Fruit fly (Drosophila melanogaster) whole organism, embryonic: Measurements from ENCODE around the gene CG42876.

Experiments used
- Awh ChIP-seq: fragments of 200-800 bp; sonication (Bioruptor generic); IDR thresholded peaks from 2 replicates; pipeline ENCODE4, ENCODE4 v1.3.6; 2022; ENCODE audit warnings: missing biosample characterization, missing genetic modification characterization
- BEAF-32 ChIP-seq: fragments of 200-800 bp; sonication (Bioruptor generic); optimal IDR thresholded peaks from 3 replicates; lab custom pipeline; 2017; ENCODE audit warnings: missing biosample characterization, missing genetic modification characterization, mild to moderate bottlenecking, moderate library complexity, missing genetic modification reagents
- Bdp1 ChIP-seq: fragments of 200-800 bp; sonication (Bioruptor generic); optimal IDR thresholded peaks from 3 replicates; lab custom pipeline; 2016; ENCODE audit warnings: missing biosample characterization, missing genetic modification characterization
- CG10147 ChIP-seq: fragments of 200-800 bp; sonication (Bioruptor generic); optimal IDR thresholded peaks from 2 replicates; lab custom pipeline; 2019; ENCODE audit warnings: missing biosample characterization, mild to moderate bottlenecking, missing genetic modification characterization, moderate library complexity
- CG10462 ChIP-seq: fragments of 200-800 bp; sonication (Bioruptor generic); optimal IDR thresholded peaks from 2 replicates; lab custom pipeline; 2016; ENCODE audit warnings: missing biosample characterization, missing genetic modification characterization
- CG13894 ChIP-seq: fragments of 200-800 bp; sonication (Bioruptor generic); optimal IDR thresholded peaks from 3 replicates; lab custom pipeline; 2018; ENCODE audit warnings: missing biosample characterization, mild to moderate bottlenecking, missing genetic modification characterization, moderate library complexity
- CG17186 ChIP-seq: fragments of 200-800 bp; sonication (Bioruptor generic); optimal IDR thresholded peaks from 3 replicates; lab custom pipeline; 2017; ENCODE audit warnings: missing biosample characterization, missing genetic modification reagents, missing genetic modification characterization
- CG17912 ChIP-seq: fragments of 200-800 bp; sonication (Bioruptor generic); optimal IDR thresholded peaks from 2 replicates; lab custom pipeline; 2018; ENCODE audit warnings: missing biosample characterization, mild to moderate bottlenecking, missing genetic modification characterization
- CG2712 ChIP-seq: fragments of 200-800 bp; optimal IDR thresholded peaks from 3 replicates; lab custom pipeline; 2019; ENCODE audit warnings: missing biosample characterization, mild to moderate bottlenecking, missing genetic modification characterization, moderate library complexity
- CG3163 ChIP-seq: fragments of 200-800 bp; sonication (Bioruptor generic); optimal IDR thresholded peaks from 3 replicates; lab custom pipeline; 2016; ENCODE audit warnings: missing biosample characterization, missing genetic modification characterization
- CG3281 ChIP-seq: fragments of 200-800 bp; sonication (Bioruptor generic); optimal IDR thresholded peaks from 3 replicates; lab custom pipeline; 2017; ENCODE audit warnings: missing biosample characterization, mild to moderate bottlenecking, missing genetic modification characterization
- CG33557 ChIP-seq: fragments of 200-800 bp; sonication (Bioruptor generic); optimal IDR thresholded peaks from 2 replicates; lab custom pipeline; 2019; ENCODE audit warnings: missing biosample characterization, mild to moderate bottlenecking, missing genetic modification characterization, moderate library complexity
- CG34224 ChIP-seq: fragments of 200-800 bp; sonication (Bioruptor generic); IDR thresholded peaks from 3 replicates; pipeline ENCODE4 v1.3.6; 2022; ENCODE audit warnings: missing biosample characterization, missing genetic modification characterization; ENCODE audit not compliant: partially characterized antibody
- CG4360 ChIP-seq: fragments of 200-800 bp; sonication (Bioruptor generic); IDR thresholded peaks from 2 replicates; pipeline ENCODE4 v1.3.6; 2022; ENCODE audit warnings: missing biosample characterization, missing genetic modification characterization
- CG4617 ChIP-seq: fragments of 200-800 bp; sonication (Bioruptor generic); optimal IDR thresholded peaks from 3 replicates; lab custom pipeline; 2016; ENCODE audit warnings: missing biosample characterization, missing genetic modification characterization, borderline replicate concordance
- CG4707 ChIP-seq: fragments of 200-800 bp; sonication (Bioruptor generic); optimal IDR thresholded peaks from 2 replicates; lab custom pipeline; 2018; ENCODE audit warnings: missing biosample characterization, mild to moderate bottlenecking, missing genetic modification characterization, moderate library complexity
- CG6813 ChIP-seq: fragments of 200-800 bp; sonication (Bioruptor generic); optimal IDR thresholded peaks from 2 replicates; lab custom pipeline; 2017; ENCODE audit warnings: missing biosample characterization, missing genetic modification characterization, mild to moderate bottlenecking, moderate library complexity, missing genetic modification reagents
- CG7839 ChIP-seq: fragments of 200-800 bp; sonication (Bioruptor generic); optimal IDR thresholded peaks from 3 replicates; lab custom pipeline; 2018; ENCODE audit warnings: missing biosample characterization, mild to moderate bottlenecking, missing genetic modification characterization, moderate library complexity
- CG8478 ChIP-seq: fragments of >200 bp; optimal IDR thresholded peaks from 2 replicates; lab custom pipeline; 2018
- D19B ChIP-seq: fragments of 200-800 bp; sonication (Bioruptor generic); optimal IDR thresholded peaks from 2 replicates; lab custom pipeline; 2017; ENCODE audit warnings: missing biosample characterization, mild to moderate bottlenecking, missing genetic modification characterization
- Doc3 ChIP-seq: fragments of 200-800 bp; sonication (Bioruptor generic); IDR thresholded peaks from 3 replicates; pipeline ENCODE4 v1.3.6; 2022; ENCODE audit warnings: missing biosample characterization, missing genetic modification characterization; ENCODE audit not compliant: partially characterized antibody
- Dref ChIP-seq: fragments of 200-800 bp; sonication (Bioruptor generic); IDR thresholded peaks from 2 replicates; pipeline ENCODE4 v1.3.6; 2022; ENCODE audit warnings: missing biosample characterization, missing genetic modification characterization
- ERR ChIP-seq: fragments of 200-800 bp; sonication (Bioruptor generic); optimal IDR thresholded peaks from 2 replicates; lab custom pipeline; 2016; ENCODE audit warnings: missing biosample characterization, missing genetic modification characterization
- HLH4C ChIP-seq: fragments of 200-800 bp; sonication (Bioruptor generic); IDR thresholded peaks from 3 replicates; pipeline ENCODE4 v1.3.6; 2022; ENCODE audit warnings: missing biosample characterization, missing genetic modification characterization; ENCODE audit not compliant: partially characterized antibody
- Lpt ChIP-seq: fragments of >200 bp; optimal IDR thresholded peaks from 2 replicates; lab custom pipeline; 2018; ENCODE audit warnings: missing biosample characterization, missing genetic modification characterization
- MBD-R2 ChIP-seq: fragments of 200-800 bp; sonication (Bioruptor generic); IDR thresholded peaks from 2 replicates; pipeline ENCODE4 v1.3.6; 2022; ENCODE audit warnings: missing biosample characterization, missing genetic modification characterization
- Mad ChIP-seq: fragments of 200-800 bp; sonication (Bioruptor generic); optimal IDR thresholded peaks from 2 replicates; lab custom pipeline; 2016; ENCODE audit warnings: missing biosample characterization, missing genetic modification characterization
- Nf-YB ChIP-seq: fragments of 200-800 bp; sonication (Bioruptor generic); optimal IDR thresholded peaks from 3 replicates; lab custom pipeline; 2019; ENCODE audit warnings: missing biosample characterization, mild to moderate bottlenecking, missing genetic modification characterization, moderate library complexity
- Nf-YC ChIP-seq: fragments of 200-800 bp; optimal IDR thresholded peaks from 3 replicates; lab custom pipeline; 2019; ENCODE audit warnings: missing biosample characterization, mild to moderate bottlenecking, missing genetic modification characterization, moderate library complexity
- Pdp1 ChIP-seq, 2 experiments: fragments of 200-800 bp; sonication (Bioruptor generic); optimal IDR thresholded peaks; 3 replicates each; lab custom pipeline; 2016; ENCODE audit warnings: missing biosample characterization in 2 of 2, missing genetic modification characterization in 2 of 2, mild to moderate bottlenecking in 1 of 2, moderate library complexity in 1 of 2
- Poxn ChIP-seq: fragments of 200-800 bp; sonication (Bioruptor generic); IDR thresholded peaks from 2 replicates; pipeline ENCODE4 v1.3.6; 2022; ENCODE audit warnings: missing biosample characterization, missing genetic modification characterization
- Ravus ChIP-seq: fragments of 200-800 bp; sonication (Bioruptor generic); IDR thresholded peaks from 2 replicates; pipeline ENCODE4 v1.3.6; 2022; ENCODE audit warnings: missing biosample characterization, missing genetic modification characterization
- ato ChIP-seq: fragments of 200-800 bp; sonication (Bioruptor generic); IDR thresholded peaks from 2 replicates; pipeline ENCODE4 v1.3.6; 2022; ENCODE audit warnings: missing biosample characterization, missing genetic modification characterization; ENCODE audit not compliant: partially characterized antibody
- dpn ChIP-seq, 2 experiments: fragments of 200-800 bp; sonication (Bioruptor generic); optimal IDR thresholded peaks; 3 replicates each; lab custom pipeline; 2016; ENCODE audit warnings: missing biosample characterization in 2 of 2, missing genetic modification characterization in 2 of 2
- gce ChIP-seq: fragments of 200-800 bp; sonication (Bioruptor generic); IDR thresholded peaks from 3 replicates; pipeline ENCODE4 v1.3.6; 2022; ENCODE audit warnings: missing biosample characterization, missing genetic modification characterization
- gsb ChIP-seq: fragments of 200-800 bp; sonication (Bioruptor generic); IDR thresholded peaks from 2 replicates; pipeline ENCODE4 v1.3.6; 2022; ENCODE audit warnings: missing biosample characterization, missing genetic modification characterization
- jumu ChIP-seq: fragments of 200-800 bp; sonication (Bioruptor generic); optimal IDR thresholded peaks from 3 replicates; lab custom pipeline; 2016; ENCODE audit warnings: missing biosample characterization, missing genetic modification characterization
- knrl ChIP-seq: fragments of 200-800 bp; sonication (Bioruptor generic); IDR thresholded peaks from 3 replicates; pipeline ENCODE4 v1.3.6; 2022; ENCODE audit warnings: missing biosample characterization, missing genetic modification characterization; ENCODE audit not compliant: partially characterized antibody
- lbe ChIP-seq: fragments of 200-800 bp; sonication (Bioruptor generic); optimal IDR thresholded peaks from 2 replicates; lab custom pipeline; 2016; ENCODE audit warnings: missing biosample characterization, mild to moderate bottlenecking, missing genetic modification characterization
- mam ChIP-seq: fragments of 200-800 bp; sonication (Bioruptor generic); optimal IDR thresholded peaks from 3 replicates; lab custom pipeline; 2016; ENCODE audit warnings: missing biosample characterization, missing genetic modification characterization
- nerfin-1 ChIP-seq: fragments of 200-800 bp; sonication (Bioruptor generic); optimal IDR thresholded peaks from 3 replicates; lab custom pipeline; 2019; ENCODE audit warnings: missing biosample characterization, mild to moderate bottlenecking, missing genetic modification characterization, moderate library complexity
- nerfin-2 ChIP-seq: fragments of 200-800 bp; sonication (Bioruptor generic); IDR thresholded peaks from 2 replicates; pipeline ENCODE4 v1.3.6; 2022; ENCODE audit warnings: missing biosample characterization, missing genetic modification characterization; ENCODE audit not compliant: partially characterized antibody
- oc ChIP-seq: fragments of 200-800 bp; sonication (Bioruptor generic); optimal IDR thresholded peaks from 2 replicates; lab custom pipeline; 2018; ENCODE audit warnings: missing biosample characterization, mild to moderate bottlenecking, missing genetic modification characterization, moderate library complexity
- pan ChIP-seq, 4 experiments: fragments of >200 bp in 3 of 4; fragments of 200-800 bp in 1 of 4; sonication (Bioruptor generic) in 1 of 4; optimal IDR thresholded peaks in 3 of 4; IDR thresholded peaks in 1 of 4; 2 replicates each; pipeline versions ENCODE4 v1.3.6 to Lab custom; 2017 to 2022; ENCODE audit warnings: missing biosample characterization in 2 of 4, missing genetic modification characterization in 2 of 4, mixed read lengths in 1 of 4
- ranshi ChIP-seq: fragments of 200-800 bp; sonication (Bioruptor generic); IDR thresholded peaks from 2 replicates; pipeline ENCODE4 v1.3.6; 2022; ENCODE audit warnings: missing biosample characterization, missing genetic modification characterization
- seq ChIP-seq: fragments of 200-800 bp; sonication (Bioruptor generic); IDR thresholded peaks from 2 replicates; pipeline ENCODE4 v1.3.6; 2022; ENCODE audit warnings: missing biosample characterization, missing genetic modification characterization
- sna ChIP-seq: fragments of 200-800 bp; sonication (Bioruptor generic); IDR thresholded peaks from 2 replicates; pipeline ENCODE4 v1.3.6; 2022; ENCODE audit warnings: missing biosample characterization, missing genetic modification characterization; ENCODE audit not compliant: partially characterized antibody
- sug ChIP-seq: fragments of 200-800 bp; optimal IDR thresholded peaks from 2 replicates; lab custom pipeline; 2019; ENCODE audit warnings: missing biosample characterization, mild to moderate bottlenecking, missing genetic modification characterization, moderate library complexity
- tup ChIP-seq: fragments of 200-800 bp; sonication (Bioruptor generic); optimal IDR thresholded peaks from 2 replicates; lab custom pipeline; 2016; ENCODE audit warnings: missing biosample characterization, mild to moderate bottlenecking, missing genetic modification characterization, moderate library complexity
- zen2 ChIP-seq: fragments of 200-800 bp; sonication (Bioruptor generic); IDR thresholded peaks from 3 replicates; pipeline ENCODE4 v1.3.6; 2022; ENCODE audit warnings: missing biosample characterization, missing genetic modification characterization; ENCODE audit not compliant: partially characterized antibody

Gene CG42876

dm6 chr2L:15764029-15764428 is 47.9 kb downstream of the CG42876 start, which contains the start of gene CG3793 (continued):
- TF ChIP-seq MBD-R2 (GFP tag; lab: Robert Waterston, UW) (peak; percentile 75), Pdp1 (GFP tag; optimal IDR thresholded peaks at IDR 0.05; lab: Kevin White, UChicago) (no peak), BEAF-32 (GFP tag; lab: Kevin White, UChicago) (peak; percentile 38), Lpt (GFP tag; lab: Kevin White, UChicago) (no peak), Nf-YC (tag; lab: Kevin White, UChicago) (no peak), Dref (peak; percentile 87), Nf-YB (GFP tag; lab: Kevin White, UChicago) (no peak), CG4360 (GFP tag; lab: Robert Waterston, UW) (no peak), sug (tag; lab: Kevin White, UChicago) (no peak), CG34224 (GFP tag; lab: Robert Waterston, UW) (peak; percentile 55), Bdp1 (GFP tag; lab: Kevin White, UChicago) (no peak), pan (optimal IDR thresholded peaks at IDR 0.05; lab: Kevin White, UChicago) (no peak), pan (GFP tag; optimal IDR thresholded peaks at IDR 0.05 in 1 of 2, IDR thresholded peaks at IDR 0.05 in 1 of 2) (no peak), Poxn (GFP tag; lab: Robert Waterston, UW) (no peak), mam (GFP tag; lab: Kevin White, UChicago) (no peak), lbe (no peak), Mad (GFP tag; lab: Kevin White, UChicago) (no peak), dpn (GFP tag; optimal IDR thresholded peaks at IDR 0.05; lab: Kevin White, UChicago) (no peak), tup (GFP tag; lab: Kevin White, UChicago) (no peak), Awh (no peak), CG3163 (GFP tag; lab: Kevin White, UChicago) (no peak), CG4617 (no peak), Ravus (GFP tag; lab: Robert Waterston, UW) (no peak), D19B (no peak), seq (no peak), CG33557 (GFP tag; lab: Kevin White, UChicago) (no peak), CG4707 (GFP tag; lab: Kevin White, UChicago) (no peak), HLH4C (GFP tag; lab: Robert Waterston, UW) (peak; percentile 73), CG3281 (GFP tag; lab: Kevin White, UChicago) (no peak), ato (GFP tag; lab: Robert Waterston, UW) (peak; percentile 47; the same call in 1 of the 2 replicates), gce (GFP tag; lab: Robert Waterston, UW) (no peak), oc (tag; lab: Kevin White, UChicago) (no peak), CG17912 (GFP tag; lab: Kevin White, UChicago) (peak; percentile 33), CG2712 (tag; lab: Kevin White, UChicago) (no peak), gsb (GFP tag; lab: Robert Waterston, UW) (no peak), CG17186 (GFP tag; lab: Kevin White, UChicago) (no peak), knrl (no peak; the same call in 2 of the 3 replicates), Doc3 (GFP tag; lab: Robert Waterston, UW) (peak; percentile 37; the same call in 1 of the 3 replicates), jumu (GFP tag; lab: Kevin White, UChicago) (no peak), ranshi (GFP tag; lab: Robert Waterston, UW) (no peak), nerfin-1 (tag; lab: Kevin White, UChicago) (no peak), CG8478 (lab: Kevin White, UChicago) (no peak), CG7839 (no peak), CG6813 (GFP tag; lab: Kevin White, UChicago) (no peak), CG10462 (no peak), sna (GFP tag; lab: Robert Waterston, UW) (peak; percentile 30; the same call in 1 of the 2 replicates), CG10147 (GFP tag; lab: Kevin White, UChicago) (no peak), CG13894 (no peak), ERR (no peak), zen2 (peak; percentile 57; the same call in 2 of the 3 replicates), nerfin-2 (GFP tag; lab: Robert Waterston, UW) (peak; percentile 33; the same call in 1 of the 2 replicates)
